Fruit fly (Drosophila melanogaster) S2 (cell line): ENCODE measurements around the gene CG33158.

Source experiments
- CG8478 ChIP-seq: fragments of >200 bp; optimal IDR thresholded peaks from 2 replicates; lab custom pipeline; 2018
- CTCF ChIP-seq, 2 experiments: fragments of >200 bp; optimal IDR thresholded peaks; 2 replicates each; lab custom pipeline; 2018

- no peak for TF ChIP-seq CG8478 (lab: Kevin White, UChicago)
- TF ChIP-seq CTCF (optimal IDR thresholded peaks at IDR 0.05; lab: Kevin White, UChicago): no peak
Measured at dm6 chr3L:16542998-16543624, 123.7 kb downstream of the CG33158 start, which contains the start of gene CG43373.
